Fruit fly (Drosophila melanogaster) S2 (cell line): ENCODE data around the gene side-II.

Experiments
- CG8478 ChIP-seq: fragments of >200 bp; optimal IDR thresholded peaks from 2 replicates; lab custom pipeline; 2018
- CTCF ChIP-seq, 2 experiments: fragments of >200 bp; optimal IDR thresholded peaks; 2 replicates each; lab custom pipeline; 2018

- TF ChIP-seq CG8478 (no peak), CTCF (optimal IDR thresholded peaks at IDR 0.05; lab: Kevin White, UChicago) (no peak)
Measured at dm6 chr2L:15005505-15005904, 33.4 kb upstream of the side-II start, which contains the start of gene DCTN5-p25.
